Worm (Caenorhabditis elegans) whole organism, L3 larva: Measurements from ENCODE around the gene mix-1.

Experiments
- R02D3.7 ChIP-seq: fragments of 150-350 bp; optimal IDR thresholded peaks from 2 replicates; lab custom pipeline; 2014; ENCODE audit warnings: missing biosample characterization, missing genetic modification characterization
- ZK546.5 ChIP-seq: sonication (generic microtip); optimal IDR thresholded peaks from 2 replicates; lab custom pipeline; 2017; ENCODE audit warnings: missing biosample characterization, missing genetic modification characterization
- aly-2 ChIP-seq: fragments of 150-350 bp; optimal IDR thresholded peaks from 2 replicates; lab custom pipeline; 2014; ENCODE audit warnings: missing biosample characterization, missing genetic modification characterization
- ama-1 ChIP-seq: fragments of 150-350 bp; optimal IDR thresholded peaks from 2 replicates; lab custom pipeline; 2018
- ceh-16 ChIP-seq: sonication (generic microtip); optimal IDR thresholded peaks from 2 replicates; lab custom pipeline; 2017; ENCODE audit warnings: missing biosample characterization, missing genetic modification characterization
- ceh-28 ChIP-seq: fragments of 150-350 bp; optimal IDR thresholded peaks from 2 replicates; lab custom pipeline; 2014; ENCODE audit warnings: missing biosample characterization, missing genetic modification reagents, missing genetic modification characterization
- ceh-82 ChIP-seq: fragments of 150-350 bp; optimal IDR thresholded peaks from 2 replicates; lab custom pipeline; 2014; ENCODE audit warnings: missing biosample characterization, missing genetic modification characterization
- ceh-9 ChIP-seq: sonication (generic microtip); optimal IDR thresholded peaks from 2 replicates; lab custom pipeline; 2018; ENCODE audit warnings: missing biosample characterization, missing genetic modification characterization
- daf-12 ChIP-seq: fragments of 150-350 bp; optimal IDR thresholded peaks from 2 replicates; lab custom pipeline; 2014; ENCODE audit warnings: missing biosample characterization, missing genetic modification reagents, missing genetic modification characterization
- egl-27 ChIP-seq: sonication (generic microtip); optimal IDR thresholded peaks from 4 replicates; lab custom pipeline; 2017; ENCODE audit warnings: missing biosample characterization, missing genetic modification reagents, missing genetic modification characterization
- egl-5 ChIP-seq: fragments of 150-350 bp; optimal IDR thresholded peaks from 2 replicates; lab custom pipeline; 2017; ENCODE audit warnings: missing biosample characterization, missing genetic modification reagents, missing genetic modification characterization, inconsistent platforms
- elt-1 ChIP-seq: fragments of 150-350 bp; optimal IDR thresholded peaks from 2 replicates; lab custom pipeline; 2014; ENCODE audit warnings: missing biosample characterization, missing genetic modification characterization
- elt-2 ChIP-seq: sonication (generic microtip); optimal IDR thresholded peaks from 2 replicates; lab custom pipeline; 2016; ENCODE audit warnings: missing genetic modification reagents, mild to moderate bottlenecking, missing genetic modification characterization, missing compliant biosample characterization
- elt-3 ChIP-seq, 3 experiments: fragments of 150-350 bp in 1 of 3; sonication (generic microtip) in 2 of 3; optimal IDR thresholded peaks; 2 replicates in 2 of 3; 4 replicates in 1 of 3; lab custom pipeline; 2014 to 2017; ENCODE audit warnings: missing biosample characterization in 3 of 3, missing genetic modification characterization in 3 of 3
- eor-1 ChIP-seq, 2 experiments: fragments of 150-350 bp; optimal IDR thresholded peaks; 2 replicates each; lab custom pipeline; 2014 to 2018; ENCODE audit warnings: missing biosample characterization in 2 of 2, missing genetic modification characterization in 2 of 2
- fkh-10 ChIP-seq: sonication (generic microtip); optimal IDR thresholded peaks from 2 replicates; lab custom pipeline; 2017; ENCODE audit warnings: missing biosample characterization, missing genetic modification reagents, missing genetic modification characterization
- fkh-2 ChIP-seq: fragments of 150-350 bp; optimal IDR thresholded peaks from 2 replicates; lab custom pipeline; 2014; ENCODE audit warnings: missing biosample characterization, missing genetic modification reagents, missing genetic modification characterization
- fos-1 ChIP-seq: fragments of 150-350 bp; optimal IDR thresholded peaks from 2 replicates; lab custom pipeline; 2014; ENCODE audit warnings: missing biosample characterization, missing genetic modification characterization
- hmg-11 ChIP-seq: sonication (generic microtip); optimal IDR thresholded peaks from 2 replicates; lab custom pipeline; 2016; ENCODE audit warnings: missing genetic modification characterization, missing compliant biosample characterization
- jun-1 ChIP-seq: fragments of 150-350 bp; optimal IDR thresholded peaks from 2 replicates; lab custom pipeline; 2014; ENCODE audit warnings: missing biosample characterization, missing genetic modification reagents, missing genetic modification characterization
- lin-15B ChIP-seq: fragments of 150-350 bp; optimal IDR thresholded peaks from 2 replicates; lab custom pipeline; 2014; ENCODE audit warnings: missing biosample characterization, missing genetic modification characterization
- lin-39 ChIP-seq: fragments of 150-350 bp; optimal IDR thresholded peaks from 2 replicates; lab custom pipeline; 2018; ENCODE audit warnings: missing biosample characterization, missing genetic modification reagents, missing genetic modification characterization
- lsy-12 ChIP-seq: sonication (generic microtip); optimal IDR thresholded peaks from 2 replicates; lab custom pipeline; 2016; ENCODE audit warnings: mild to moderate bottlenecking, missing genetic modification characterization, missing compliant biosample characterization
- mdl-1 ChIP-seq: fragments of 150-350 bp; optimal IDR thresholded peaks from 2 replicates; lab custom pipeline; 2014; ENCODE audit warnings: missing biosample characterization, missing genetic modification characterization
- mml-1 ChIP-seq: fragments of 150-350 bp; sonication (generic microtip); optimal IDR thresholded peaks from 3 replicates; lab custom pipeline; 2014; ENCODE audit warnings: missing biosample characterization, missing genetic modification characterization
- nfya-1 ChIP-seq: sonication (generic microtip); optimal IDR thresholded peaks from 2 replicates; lab custom pipeline; 2017; ENCODE audit warnings: missing genetic modification characterization, mild to moderate bottlenecking, missing compliant biosample characterization, antibody characterized with exemption, moderate library complexity; ENCODE audit not compliant: insufficient read depth
- nhr-11 ChIP-seq: fragments of 150-350 bp; optimal IDR thresholded peaks from 2 replicates; lab custom pipeline; 2014; ENCODE audit warnings: missing biosample characterization, missing genetic modification characterization
- nhr-12 ChIP-seq: fragments of 150-350 bp; optimal IDR thresholded peaks from 2 replicates; lab custom pipeline; 2014; ENCODE audit warnings: missing biosample characterization, missing genetic modification characterization
- nhr-23 ChIP-seq: fragments of 150-350 bp; optimal IDR thresholded peaks from 2 replicates; lab custom pipeline; 2014; ENCODE audit warnings: missing biosample characterization, missing genetic modification reagents, missing genetic modification characterization
- nhr-237 ChIP-seq: fragments of 150-350 bp; optimal IDR thresholded peaks from 2 replicates; lab custom pipeline; 2014; ENCODE audit warnings: missing biosample characterization, missing genetic modification characterization
- nhr-25 ChIP-seq: sonication (generic microtip); optimal IDR thresholded peaks from 2 replicates; lab custom pipeline; 2017; ENCODE audit warnings: missing biosample characterization, missing genetic modification characterization
- nhr-28 ChIP-seq: fragments of 150-350 bp; optimal IDR thresholded peaks from 2 replicates; lab custom pipeline; 2014; ENCODE audit warnings: missing biosample characterization, missing genetic modification characterization
- nhr-43 ChIP-seq: sonication (generic microtip); optimal IDR thresholded peaks from 2 replicates; lab custom pipeline; 2016; ENCODE audit warnings: mild to moderate bottlenecking, missing genetic modification characterization, missing compliant biosample characterization; ENCODE audit not compliant: poor library complexity, severe bottlenecking
- nhr-67 ChIP-seq: fragments of 150-350 bp; optimal IDR thresholded peaks from 2 replicates; lab custom pipeline; 2014; ENCODE audit warnings: missing biosample characterization, missing genetic modification characterization
- nhr-76 ChIP-seq: fragments of 150-350 bp; sonication (generic microtip); optimal IDR thresholded peaks from 5 replicates; lab custom pipeline; 2014; ENCODE audit warnings: missing biosample characterization, missing genetic modification characterization
- nhr-77 ChIP-seq: fragments of 150-350 bp; optimal IDR thresholded peaks from 2 replicates; lab custom pipeline; 2014; ENCODE audit warnings: missing biosample characterization, missing genetic modification characterization
- pha-4 ChIP-seq: fragments of 150-350 bp; optimal IDR thresholded peaks from 2 replicates; lab custom pipeline; 2014; ENCODE audit warnings: missing biosample characterization, missing genetic modification reagents, missing genetic modification characterization
- pqm-1 ChIP-seq: fragments of 150-350 bp; optimal IDR thresholded peaks from 2 replicates; lab custom pipeline; 2017; ENCODE audit warnings: missing biosample characterization, missing genetic modification characterization, inconsistent platforms
- sea-2 ChIP-seq: fragments of 150-350 bp; sonication (generic microtip); optimal IDR thresholded peaks from 4 replicates; lab custom pipeline; 2014; ENCODE audit warnings: missing biosample characterization, missing genetic modification reagents, missing genetic modification characterization
- skn-1 ChIP-seq: fragments of 150-350 bp; optimal IDR thresholded peaks from 2 replicates; lab custom pipeline; 2014; ENCODE audit warnings: missing biosample characterization, missing genetic modification characterization
- snpc-4 ChIP-seq: fragments of 150-350 bp; optimal IDR thresholded peaks from 2 replicates; lab custom pipeline; 2014; ENCODE audit warnings: missing biosample characterization, missing genetic modification characterization
- tbx-2 ChIP-seq: sonication (generic microtip); optimal IDR thresholded peaks from 2 replicates; lab custom pipeline; 2016; ENCODE audit warnings: mild to moderate bottlenecking, missing genetic modification characterization, missing compliant biosample characterization
- unc-39 ChIP-seq: sonication (generic microtip); optimal IDR thresholded peaks from 4 replicates; lab custom pipeline; 2017; ENCODE audit warnings: missing biosample characterization, missing genetic modification characterization
- unc-62 ChIP-seq: fragments of 150-350 bp; sonication (generic microtip); optimal IDR thresholded peaks from 4 replicates; lab custom pipeline; 2014; ENCODE audit warnings: missing biosample characterization, missing genetic modification reagents, missing genetic modification characterization
- zag-1 ChIP-seq: fragments of 150-350 bp; optimal IDR thresholded peaks from 2 replicates; lab custom pipeline; 2014; ENCODE audit warnings: missing biosample characterization, missing genetic modification characterization
- ztf-11 ChIP-seq: fragments of 150-350 bp; optimal IDR thresholded peaks from 2 replicates; lab custom pipeline; 2014; ENCODE audit warnings: missing biosample characterization, missing genetic modification characterization
- ztf-4 ChIP-seq: fragments of 150-350 bp; optimal IDR thresholded peaks from 2 replicates; lab custom pipeline; 2014; ENCODE audit warnings: missing biosample characterization, missing genetic modification characterization

The mix-1 gene

DNA sequence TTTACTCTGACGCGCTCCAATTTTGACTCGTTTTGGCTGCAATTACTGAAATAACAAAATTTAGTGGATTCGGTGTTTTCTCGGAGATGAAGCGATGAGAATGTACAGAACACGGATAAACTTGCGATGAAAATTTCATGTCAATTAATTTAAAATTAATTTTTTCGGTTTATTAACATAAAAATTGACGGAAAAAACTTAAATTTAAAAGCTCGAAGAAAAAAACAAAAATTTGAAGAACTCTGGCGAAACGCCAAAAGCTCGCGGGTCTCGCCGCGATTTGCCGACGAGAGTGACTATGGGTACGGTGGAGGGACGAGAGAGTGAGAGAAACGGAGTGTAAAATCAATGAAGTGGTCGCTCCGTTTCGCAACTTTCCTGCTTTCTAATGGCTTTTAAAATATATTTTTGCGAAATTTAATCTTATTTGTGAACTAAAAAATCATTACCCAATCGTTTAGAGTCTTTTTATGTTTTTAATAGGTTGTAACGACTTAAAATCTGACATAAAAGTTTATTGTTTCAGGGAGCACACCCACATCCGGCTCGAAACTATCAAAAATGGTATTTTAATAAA is 44.7 kb downstream of the mix-1 start, which contains the start of the genes gmps-1 and cap-2:
Gene gmps-1, minus strand, starts transcription at position 51 of the 577 bp plus-strand sequence.
Gene cap-2, plus strand, starts transcription at position 527 of the 577 bp plus-strand sequence.
- TF ChIP-seq nhr-76 (tag; lab: Kevin White, UChicago) (no peak), ZK546.5 (tag; lab: Kevin White, UChicago) (peak; percentile 54), fkh-10 (GFP tag; lab: Kevin White, UChicago) (peak; percentile 88), nhr-77 (tag; lab: Kevin White, UChicago) (peak; percentile 91), snpc-4 (tag; lab: Kevin White, UChicago) (peak; percentile 79), ztf-11 (tag; lab: Kevin White, UChicago) (no peak), tbx-2 (tag; lab: Kevin White, UChicago) (peak; percentile 94), sea-2 (GFP tag; lab: Kevin White, UChicago) (no peak), ceh-16 (tag; lab: Kevin White, UChicago) (no peak), nhr-11 (peak; percentile 74), elt-2 (tag; lab: Kevin White, UChicago) (peak; percentile 72), fkh-2 (no peak), R02D3.7 (tag; lab: Kevin White, UChicago) (peak; percentile 98), nhr-25 (tag; lab: Kevin White, UChicago) (peak; percentile 93), ceh-28 (tag; lab: Kevin White, UChicago) (peak; percentile 98), lin-15B (tag; lab: Kevin White, UChicago) (peak; percentile 93), mdl-1 (tag; lab: Kevin White, UChicago) (no peak), ceh-82 (peak; percentile 95), nfya-1 (peak; percentile 99), pha-4 (peak; percentile 91), unc-39 (tag; lab: Kevin White, UChicago) (no peak), daf-12 (no peak), unc-62 (GFP tag; lab: Kevin White, UChicago) (peak; percentile 73), nhr-67 (tag; lab: Kevin White, UChicago) (peak; percentile 11), elt-3 (tag; optimal IDR thresholded peaks at IDR 0.05; lab: Kevin White, UChicago) (peak in 1 of 3 experiments; percentile 35), eor-1 (tag; optimal IDR thresholded peaks at IDR 0.05; lab: Kevin White, UChicago) (peak in 1 of 2 experiments; percentile 38), nhr-28 (peak; percentile 68), zag-1 (peak; percentile 68), lin-39 (tag; lab: Kevin White, UChicago) (peak; percentile 97), ceh-9 (no peak), elt-1 (tag; lab: Kevin White, UChicago) (peak; percentile 84), hmg-11 (tag; lab: Kevin White, UChicago) (peak; percentile 96), pqm-1 (peak; percentile 74), ztf-4 (peak; percentile 55), ama-1 (lab: Kevin White, UChicago) (peak; percentile 77), nhr-237 (tag; lab: Kevin White, UChicago) (no peak), nhr-43 (tag; lab: Kevin White, UChicago) (peak; percentile 96), nhr-12 (no peak), nhr-23 (tag; lab: Kevin White, UChicago) (peak; percentile 97), jun-1 (tag; lab: Kevin White, UChicago) (peak; percentile 95), egl-27 (tag; lab: Kevin White, UChicago) (peak; percentile 80), lsy-12 (peak; percentile 97), egl-5 (tag; lab: Kevin White, UChicago) (peak; percentile 90), mml-1 (tag; lab: Kevin White, UChicago) (no peak), fos-1 (tag; lab: Kevin White, UChicago) (no peak), aly-2 (peak; percentile 54), skn-1 (tag; lab: Kevin White, UChicago) (peak; percentile 90)
